Fruit fly (Drosophila melanogaster) whole organism: ENCODE measurements around the gene Reph.

ENCODE experiments used
- CG8478 ChIP-seq: fragments of >200 bp; optimal IDR thresholded peaks from 2 replicates; lab custom pipeline; 2018; ENCODE audit warnings: inconsistent platforms
- pan ChIP-seq: fragments of >200 bp; optimal IDR thresholded peaks from 2 replicates; lab custom pipeline; 2017
- psq ChIP-seq: fragments of >200 bp; optimal IDR thresholded peaks from 2 replicates; lab custom pipeline; 2017
- usp ChIP-seq: fragments of >200 bp; optimal IDR thresholded peaks from 2 replicates; lab custom pipeline; 2017; ENCODE audit warnings: missing biosample characterization, missing genetic modification characterization, mixed read lengths

DNA sequence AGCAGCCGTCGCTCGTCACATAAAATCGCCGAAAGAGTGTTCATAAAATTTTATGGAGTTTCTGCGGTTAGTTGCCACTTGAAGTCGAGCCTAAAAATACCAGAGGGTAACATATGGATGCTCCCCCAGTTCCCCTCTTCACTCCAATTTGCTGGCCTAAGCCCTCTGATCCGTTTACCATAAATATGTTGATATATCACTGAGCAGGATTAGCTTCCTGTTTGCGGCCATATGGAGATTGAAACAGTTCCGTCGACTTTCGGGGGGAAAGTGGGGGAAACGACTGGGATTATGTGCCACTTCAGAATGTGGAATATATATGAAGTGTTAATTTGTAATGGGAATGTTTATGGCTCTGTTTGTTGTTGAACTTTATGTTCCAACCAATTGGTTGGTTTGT, 10.8 kb downstream of the Reph start:
- TF ChIP-seq usp (no peak), pan (no peak), CG8478 (lab: Kevin White, UChicago) (no peak), psq (lab: Kevin White, UChicago) (no peak)
